Worm (Caenorhabditis elegans) whole organism, mixed stage, embryonic: ENCODE results near the gene samp-1.

ENCODE experiments used
- M03D4.4 ChIP-seq: sonication (generic microtip); optimal IDR thresholded peaks from 2 replicates; lab custom pipeline; 2017; ENCODE audit warnings: mild to moderate bottlenecking, missing genetic modification characterization, missing compliant biosample characterization
- blmp-1 ChIP-seq: fragments of 150-350 bp; optimal IDR thresholded peaks from 2 replicates; lab custom pipeline; 2014; ENCODE audit warnings: missing biosample characterization, missing genetic modification characterization
- ceh-43 ChIP-seq: fragments of 200-800 bp; sonication (Bioruptor generic); optimal IDR thresholded peaks from 2 replicates; lab custom pipeline; 2018; ENCODE audit warnings: mild to moderate bottlenecking, missing genetic modification characterization, moderate library complexity, missing compliant biosample characterization
- elt-3 ChIP-seq: fragments of 150-350 bp; optimal IDR thresholded peaks from 2 replicates; lab custom pipeline; 2014; ENCODE audit warnings: missing biosample characterization, missing genetic modification characterization
- lin-13 ChIP-seq: fragments of 150-350 bp; optimal IDR thresholded peaks from 2 replicates; lab custom pipeline; 2014; ENCODE audit warnings: missing biosample characterization, missing genetic modification characterization
- mab-5 ChIP-seq: fragments of 150-350 bp; optimal IDR thresholded peaks from 2 replicates; lab custom pipeline; 2014; ENCODE audit warnings: missing biosample characterization, missing genetic modification characterization
- nhr-28 ChIP-seq: fragments of 150-350 bp; optimal IDR thresholded peaks from 2 replicates; lab custom pipeline; 2014; ENCODE audit warnings: missing biosample characterization, missing genetic modification characterization
- pha-4 ChIP-seq: fragments of 150-350 bp; optimal IDR thresholded peaks from 2 replicates; lab custom pipeline; 2018; ENCODE audit warnings: missing biosample characterization, missing genetic modification reagents, missing genetic modification characterization
- sem-2 ChIP-seq: fragments of 200-800 bp; sonication (Bioruptor generic); optimal IDR thresholded peaks from 2 replicates; lab custom pipeline; 2018; ENCODE audit warnings: mild to moderate bottlenecking, missing genetic modification characterization, missing compliant biosample characterization
- snpc-4 ChIP-seq: fragments of 150-350 bp; optimal IDR thresholded peaks from 2 replicates; lab custom pipeline; 2014; ENCODE audit warnings: missing biosample characterization, missing genetic modification characterization

ce11 chrII:11259766-11260165 lies 42.9 kb upstream of the samp-1 start:
- TF ChIP-seq pha-4 (tag; lab: Kevin White, UChicago) (no peak), M03D4.4 (tag; lab: Kevin White, UChicago) (no peak), elt-3 (tag; lab: Kevin White, UChicago) (no peak), blmp-1 (tag; lab: Kevin White, UChicago) (no peak), lin-13 (tag; lab: Kevin White, UChicago) (no peak), sem-2 (GFP tag; lab: Kevin White, UChicago) (no peak), nhr-28 (no peak), mab-5 (tag; lab: Kevin White, UChicago) (no peak), ceh-43 (GFP tag; lab: Kevin White, UChicago) (no peak), snpc-4 (tag; lab: Kevin White, UChicago) (no peak)
